Fruit fly (Drosophila melanogaster): Measurements from ENCODE around the gene CG43731.

The CG43731 gene

DNA sequence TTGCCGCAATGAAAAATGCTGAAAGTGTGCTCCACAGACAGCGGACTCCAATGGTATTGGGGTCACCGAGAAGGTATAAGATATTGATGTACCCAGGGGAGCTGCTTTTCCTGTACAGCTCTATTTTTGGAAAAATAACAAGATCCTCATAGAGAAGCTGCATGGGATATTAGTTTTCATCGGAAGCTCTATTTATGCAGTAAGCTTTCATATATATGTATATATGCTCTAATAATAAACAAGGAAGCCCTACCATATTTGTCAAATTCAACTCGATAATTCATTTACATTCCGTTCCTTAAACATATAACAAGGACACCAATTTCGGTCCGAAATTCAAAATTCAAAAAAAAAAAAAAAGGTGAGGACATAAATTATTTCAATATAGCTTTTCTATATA is at the start of gene CG43731, which contains the start of gene CG17344:
Gene CG43731, plus strand, starts transcription at position 301 of the 400 bp plus-strand sequence.
Gene CG17344, plus strand, starts transcription at position 301 of the 400 bp plus-strand sequence.
- TF ChIP-seq Ets96B (tag; optimal IDR thresholded peaks at IDR 0.05) (no peak), ss (GFP tag; optimal IDR thresholded peaks at IDR 0.05) (no peak), CG6276 (GFP tag; optimal IDR thresholded peaks at IDR 0.05) (no peak), CG1621 (tag; optimal IDR thresholded peaks at IDR 0.05) (no peak), Eip93F (GFP tag; optimal IDR thresholded peaks at IDR 0.05) (no peak), Sox15 (GFP tag; optimal IDR thresholded peaks at IDR 0.05) (no peak), fd85E (GFP tag; optimal IDR thresholded peaks at IDR 0.05) (no peak), CG32006 (GFP tag; optimal IDR thresholded peaks at IDR 0.05) (no peak), CG6854 (GFP tag; optimal IDR thresholded peaks at IDR 0.05) (no peak), CG4318 (GFP tag; optimal IDR thresholded peaks at IDR 0.05) (no peak)

DNA sequence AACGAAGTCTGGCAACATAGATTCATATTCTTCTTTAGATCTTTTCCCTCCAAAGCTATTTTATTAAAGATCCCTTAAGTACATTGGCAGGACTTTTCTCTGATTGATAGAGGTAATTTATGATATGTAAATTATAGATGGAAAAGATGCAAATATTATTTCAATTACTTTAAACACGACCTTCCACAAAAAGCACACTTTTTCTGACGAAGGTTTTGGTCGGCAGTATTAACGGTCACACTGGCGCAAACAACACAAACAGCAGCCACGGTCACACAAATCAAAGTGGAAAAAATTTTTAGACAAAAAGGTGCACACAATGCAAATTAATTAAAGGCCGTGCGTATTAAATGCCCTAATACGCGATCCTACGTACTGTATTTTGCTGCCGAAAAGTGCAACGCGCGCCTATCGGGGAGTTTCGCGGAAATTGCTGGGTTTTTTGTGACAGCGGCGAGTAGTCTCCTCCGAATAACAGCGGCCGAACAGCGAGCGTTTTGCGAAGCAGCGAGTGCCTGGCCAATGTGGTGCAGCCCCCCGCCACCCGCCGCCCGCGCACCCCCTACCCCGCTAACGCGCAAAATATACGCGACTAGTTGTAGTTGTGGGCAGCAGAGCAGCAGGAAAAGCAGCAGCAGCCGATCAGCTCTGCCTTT is 47.9 kb upstream of the CG43731 start, which contains the start of gene CG10492:
Gene CG10492, plus strand, starts transcription at position 219 of the 656 bp plus-strand sequence.
- TF ChIP-seq Sox14 (GFP tag; optimal IDR thresholded peaks at IDR 0.05) (peak; percentile 40), eg (GFP tag; IDR thresholded peaks at IDR 0.05) (peak; percentile 33; the same call in 1 of the 3 replicates), CG10631 (GFP tag; optimal IDR thresholded peaks at IDR 0.05) (no peak), CG15336 (GFP tag; IDR thresholded peaks at IDR 0.05) (peak; percentile 28; the same call in 1 of the 2 replicates), CG8119 (GFP tag; IDR thresholded peaks at IDR 0.05) (peak; percentile 32; the same call in 1 of the 3 replicates), vri (GFP tag; optimal IDR thresholded peaks at IDR 0.05) (no peak), Blimp-1 (GFP tag; optimal IDR thresholded peaks at IDR 0.05) (no peak), CG6276 (GFP tag; optimal IDR thresholded peaks at IDR 0.05) (no peak), CG7368 (GFP tag; optimal IDR thresholded peaks at IDR 0.05) (no peak), net (GFP tag; optimal IDR thresholded peaks at IDR 0.05) (peak; percentile 10), Smox (GFP tag; optimal IDR thresholded peaks at IDR 0.05) (no peak), Sox15 (GFP tag; optimal IDR thresholded peaks at IDR 0.05) (no peak), CG6854 (GFP tag; optimal IDR thresholded peaks at IDR 0.05) (peak; percentile 6), CG3919 (GFP tag; optimal IDR thresholded peaks at IDR 0.05) (no peak), achi (GFP tag; optimal IDR thresholded peaks at IDR 0.05) (peak; percentile 15), CG16779 (tag; optimal IDR thresholded peaks at IDR 0.05) (no peak), Eip78C (GFP tag) (peak; percentile 48), CG31627 (GFP tag; optimal IDR thresholded peaks at IDR 0.05) (no peak), CG1621 (tag; optimal IDR thresholded peaks at IDR 0.05) (peak; percentile 47), CG6163 (GFP tag; IDR thresholded peaks at IDR 0.05) (no peak)

DNA sequence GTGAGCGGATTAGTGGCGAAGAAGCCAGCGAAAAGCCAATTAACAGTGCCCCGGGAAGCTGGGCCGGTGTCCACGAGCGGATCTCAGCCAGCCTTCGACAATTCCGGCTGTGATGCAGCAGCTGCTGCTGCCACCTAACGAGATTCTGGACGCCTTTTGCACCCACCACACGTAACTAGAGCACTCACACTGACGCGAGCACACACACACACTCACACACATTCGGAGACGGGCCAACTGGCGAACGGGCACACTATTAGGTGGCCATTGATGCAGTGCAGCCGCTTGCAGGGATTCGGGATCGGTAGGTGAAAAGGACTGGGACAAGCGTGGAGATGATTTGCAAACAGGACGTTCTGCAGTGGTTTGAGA is 47.3 kb upstream of the CG43731 start:
- TF ChIP-seq CG6163 (GFP tag; IDR thresholded peaks at IDR 0.05) (peak; percentile 5; the same call in 1 of the 3 replicates), CG6808 (GFP tag; optimal IDR thresholded peaks at IDR 0.05) (no peak), CG8119 (GFP tag; IDR thresholded peaks at IDR 0.05) (0 out of 3 replicates have a peak, but pooled peaks have one; percentile 8)

DNA sequence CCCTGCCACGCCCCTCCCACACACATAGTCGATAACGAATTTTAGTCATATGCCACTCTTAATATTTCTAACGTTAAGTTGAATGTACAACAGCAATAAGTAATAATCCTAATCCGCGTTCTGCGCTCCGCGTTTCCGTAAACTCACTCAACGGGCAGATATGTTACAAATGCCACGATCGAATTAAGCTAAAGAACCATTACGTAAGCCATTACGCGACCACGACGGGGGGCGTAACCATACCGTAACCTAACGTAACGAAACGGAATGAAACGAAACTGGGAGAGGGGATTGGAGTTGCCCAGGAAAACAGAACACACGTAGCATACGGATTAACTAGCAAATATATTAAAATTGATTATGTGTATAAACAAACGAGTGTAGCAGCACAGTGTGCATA is 44.0 kb upstream of the CG43731 start:
- TF ChIP-seq Eip75B (GFP tag; optimal IDR thresholded peaks at IDR 0.05) = no peak
- TF ChIP-seq Ets96B (tag; optimal IDR thresholded peaks at IDR 0.05) = no peak
- TF ChIP-seq CG7368 (GFP tag; optimal IDR thresholded peaks at IDR 0.05) = no peak
- no peak for TF ChIP-seq lz (GFP tag; optimal IDR thresholded peaks at IDR 0.05)
- TF ChIP-seq CG11762 (GFP tag; optimal IDR thresholded peaks at IDR 0.05; ENCODE audit: insufficient read depth) = no peak
- TF ChIP-seq CG11902 (GFP tag; optimal IDR thresholded peaks at IDR 0.05) = no peak
- no peak for TF ChIP-seq spab (GFP tag; optimal IDR thresholded peaks at IDR 0.05)
- no peak for TF ChIP-seq CG4318 (GFP tag; optimal IDR thresholded peaks at IDR 0.05)
- TF ChIP-seq CG6792 (GFP tag; optimal IDR thresholded peaks at IDR 0.05) = no peak
